Fruit fly (Drosophila melanogaster) whole organism, adult: Measurements from ENCODE around the gene Kaz-m1.

Experiments used
- CG11617 ChIP-seq: fragments of 200-800 bp; sonication (Bioruptor generic); optimal IDR thresholded peaks from 2 replicates; lab custom pipeline; 2017; ENCODE audit warnings: mild to moderate bottlenecking, missing biosample characterization, missing genetic modification reagents, missing genetic modification characterization
- CG12768 ChIP-seq: fragments of 200-800 bp; sonication (Bioruptor generic); optimal IDR thresholded peaks from 2 replicates; lab custom pipeline; 2017; ENCODE audit warnings: missing biosample characterization, missing genetic modification characterization, mild to moderate bottlenecking, moderate library complexity, missing genetic modification reagents
- CG14711 ChIP-seq: fragments of 200-800 bp; sonication (Bioruptor generic); optimal IDR thresholded peaks from 2 replicates; lab custom pipeline; 2018; ENCODE audit warnings: missing biosample characterization, mild to moderate bottlenecking, missing genetic modification characterization, moderate library complexity
- CG1620 ChIP-seq: fragments of 200-800 bp; sonication (Bioruptor generic); optimal IDR thresholded peaks from 2 replicates; lab custom pipeline; 2016; ENCODE audit warnings: missing biosample characterization, missing genetic modification characterization
- CG33017 ChIP-seq: fragments of 200-800 bp; sonication (Bioruptor generic); optimal IDR thresholded peaks from 2 replicates; lab custom pipeline; 2018; ENCODE audit warnings: missing biosample characterization, mild to moderate bottlenecking, missing genetic modification characterization, moderate library complexity
- CG5204 ChIP-seq: fragments of 200-800 bp; sonication (Bioruptor generic); optimal IDR thresholded peaks from 2 replicates; lab custom pipeline; 2016; ENCODE audit warnings: missing biosample characterization, missing genetic modification characterization
- CG7045 ChIP-seq: fragments of 200-800 bp; sonication (Bioruptor generic); optimal IDR thresholded peaks from 2 replicates; lab custom pipeline; 2017; ENCODE audit warnings: missing biosample characterization, mild to moderate bottlenecking, missing genetic modification characterization
- CG7101 ChIP-seq: fragments of 200-800 bp; sonication (Bioruptor generic); optimal IDR thresholded peaks from 2 replicates; lab custom pipeline; 2018; ENCODE audit warnings: missing biosample characterization, mild to moderate bottlenecking, missing genetic modification characterization, moderate library complexity
- Clk ChIP-seq: fragments of 200-800 bp; sonication (Bioruptor generic); optimal IDR thresholded peaks from 2 replicates; lab custom pipeline; 2017; ENCODE audit warnings: missing biosample characterization, missing genetic modification characterization
- Crg-1 ChIP-seq: fragments of 200-800 bp; sonication (Bioruptor generic); optimal IDR thresholded peaks from 2 replicates; lab custom pipeline; 2016; ENCODE audit warnings: missing biosample characterization, missing genetic modification characterization
- Hr96 ChIP-seq: fragments of 200-800 bp; sonication (Bioruptor generic); optimal IDR thresholded peaks from 2 replicates; lab custom pipeline; 2016; ENCODE audit warnings: missing biosample characterization, missing genetic modification characterization
- Mnt ChIP-seq: fragments of 200-800 bp; sonication (Bioruptor generic); optimal IDR thresholded peaks from 2 replicates; lab custom pipeline; 2016; ENCODE audit warnings: missing biosample characterization, mild to moderate bottlenecking, missing genetic modification characterization
- bab1 ChIP-seq: fragments of 200-800 bp; sonication (Bioruptor generic); optimal IDR thresholded peaks from 3 replicates; lab custom pipeline; 2019; ENCODE audit warnings: missing biosample characterization, mild to moderate bottlenecking, missing genetic modification characterization, moderate library complexity
- cic ChIP-seq: fragments of 200-800 bp; sonication (Bioruptor generic); optimal IDR thresholded peaks from 2 replicates; lab custom pipeline; 2017; ENCODE audit warnings: missing biosample characterization, mild to moderate bottlenecking, missing genetic modification characterization, moderate library complexity
- cnc ChIP-seq, 2 experiments: fragments of >200 bp; optimal IDR thresholded peaks; 2 replicates each; lab custom pipeline; 2017
- kay ChIP-seq: fragments of 200-800 bp; sonication (Bioruptor generic); peaks from one replicate; lab custom pipeline; 2016; ENCODE audit warnings: missing biosample characterization, missing genetic modification characterization, borderline replicate concordance
- ovo ChIP-seq: fragments of 200-800 bp; sonication (Bioruptor generic); optimal IDR thresholded peaks from 2 replicates; lab custom pipeline; 2016; ENCODE audit warnings: missing biosample characterization, missing genetic modification characterization
- pad ChIP-seq: fragments of 200-800 bp; sonication (Bioruptor generic); optimal IDR thresholded peaks from 3 replicates; lab custom pipeline; 2017; ENCODE audit warnings: missing biosample characterization, missing genetic modification characterization, mild to moderate bottlenecking, moderate library complexity, missing genetic modification reagents
- tj ChIP-seq: fragments of 200-800 bp; sonication (Bioruptor generic); optimal IDR thresholded peaks from 3 replicates; lab custom pipeline; 2017; ENCODE audit warnings: missing biosample characterization, mild to moderate bottlenecking, missing genetic modification characterization, moderate library complexity
- toe ChIP-seq: fragments of 200-800 bp; sonication (Bioruptor generic); optimal IDR thresholded peaks from 2 replicates; lab custom pipeline; 2016; ENCODE audit warnings: missing biosample characterization, missing genetic modification characterization

The Kaz-m1 gene

DNA sequence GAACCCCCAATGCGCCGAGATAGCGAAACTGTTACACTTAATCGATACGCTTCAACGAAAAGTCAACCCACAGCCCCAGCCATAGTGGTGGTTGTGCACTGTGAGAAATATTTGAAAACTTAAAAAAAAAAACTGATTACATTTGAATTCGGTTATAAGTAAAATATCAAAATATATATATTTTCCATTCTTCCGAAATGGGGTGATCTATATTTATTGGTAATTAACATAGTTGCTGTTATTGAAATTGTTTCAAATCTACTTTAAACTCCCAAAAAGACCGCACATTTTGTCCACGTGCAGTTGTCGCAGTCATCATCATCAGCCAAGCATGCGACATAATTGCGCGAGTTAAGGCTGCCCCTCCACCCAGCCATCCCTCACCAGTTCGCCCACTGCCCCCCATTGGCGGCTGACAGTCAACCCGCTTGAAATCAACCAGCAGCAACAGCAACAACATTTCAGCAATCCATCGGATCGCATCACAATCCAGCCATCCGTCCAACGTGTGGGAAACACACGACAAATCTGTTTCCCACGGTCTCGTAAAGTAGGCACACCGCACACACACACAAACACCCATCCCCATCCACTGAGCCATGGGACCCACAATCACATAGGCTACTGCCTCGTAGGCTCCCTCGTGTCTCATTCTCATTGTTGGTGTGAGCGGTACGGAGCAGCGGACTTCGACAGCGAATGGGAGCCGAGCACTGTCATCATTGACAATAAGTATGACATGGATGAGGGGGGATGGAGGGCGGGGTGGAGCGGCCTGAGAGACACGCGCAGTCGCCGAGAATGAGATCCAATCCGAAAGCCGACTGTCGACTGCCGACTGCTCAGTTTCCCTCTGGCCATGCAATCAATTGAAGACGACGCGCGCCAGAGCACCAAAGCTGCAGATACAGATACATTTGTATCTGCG lies 6.0 kb downstream of the Kaz-m1 start:
- no peak for TF ChIP-seq cnc (optimal IDR thresholded peaks at IDR 0.05; lab: Kevin White, UChicago)
- no peak for TF ChIP-seq Mnt (GFP tag; lab: Kevin White, UChicago)
- peak; percentile 87 for TF ChIP-seq kay (GFP tag; lab: Kevin White, UChicago)
- TF ChIP-seq CG7045 (GFP tag; lab: Kevin White, UChicago) = no peak
- TF ChIP-seq tj (GFP tag; lab: Kevin White, UChicago) = peak; percentile 69
- peak; percentile 27 for TF ChIP-seq CG7101 (tag; lab: Kevin White, UChicago)
- no peak for TF ChIP-seq cic (GFP tag; lab: Kevin White, UChicago)
- TF ChIP-seq pad (GFP tag; lab: Kevin White, UChicago) = no peak
- no peak for TF ChIP-seq CG14711 (tag; lab: Kevin White, UChicago)
- TF ChIP-seq CG1620 (GFP tag; lab: Kevin White, UChicago) = no peak
- no peak for TF ChIP-seq CG33017
- TF ChIP-seq bab1 (GFP tag; lab: Kevin White, UChicago) = no peak
- no peak for TF ChIP-seq toe (GFP tag; lab: Kevin White, UChicago)

DNA sequence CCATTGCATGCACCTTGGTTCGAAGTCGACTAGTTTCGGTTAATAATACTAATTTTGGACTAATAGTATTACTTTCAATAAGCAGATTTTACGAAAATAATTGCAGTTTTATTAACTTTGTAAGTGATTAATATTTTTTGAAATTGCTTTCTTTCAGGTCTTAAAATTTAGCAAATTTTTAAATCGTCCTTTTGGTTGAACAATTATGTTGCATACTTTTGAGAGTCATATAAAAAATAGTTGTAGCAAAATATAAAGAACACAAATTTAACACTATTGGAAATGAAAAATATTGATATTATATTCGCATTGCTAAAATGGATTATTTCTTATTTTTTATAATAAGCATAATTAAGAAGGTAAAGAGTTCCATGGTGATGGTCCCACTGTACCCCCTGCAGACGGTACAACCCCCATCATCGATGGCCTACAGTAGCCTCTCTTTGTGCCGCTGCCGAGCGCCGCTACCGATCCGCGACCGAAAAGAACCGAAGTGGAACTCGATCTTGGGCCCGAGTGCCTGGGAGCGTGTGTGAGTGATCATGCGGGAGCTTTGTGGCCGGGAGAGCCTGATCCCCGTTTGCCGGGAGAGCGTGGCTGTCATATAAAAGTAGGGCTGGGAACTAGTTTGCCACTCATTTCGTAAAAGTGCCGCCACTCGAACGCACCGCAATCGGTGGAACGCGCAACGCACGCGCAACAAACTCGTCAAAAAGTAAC lies 6.8 kb downstream of the Kaz-m1 start:
- TF ChIP-seq ovo (GFP tag; lab: Kevin White, UChicago) = no peak
- TF ChIP-seq CG1620 (GFP tag; lab: Kevin White, UChicago) = peak; percentile 12
- TF ChIP-seq CG33017 = peak; percentile 58
- TF ChIP-seq Clk (GFP tag; lab: Kevin White, UChicago) = no peak
- TF ChIP-seq CG5204 (GFP tag; lab: Kevin White, UChicago) = peak; percentile 79
- TF ChIP-seq bab1 (GFP tag; lab: Kevin White, UChicago) = peak; percentile 17
- TF ChIP-seq toe (GFP tag; lab: Kevin White, UChicago) = peak; percentile 43
- TF ChIP-seq CG12768 (GFP tag; lab: Kevin White, UChicago) = peak; percentile 53
- peak; percentile 9 for TF ChIP-seq tj (GFP tag; lab: Kevin White, UChicago)
- TF ChIP-seq Mnt (GFP tag; lab: Kevin White, UChicago) = no peak
- peak; percentile 40 for TF ChIP-seq Crg-1 (GFP tag; lab: Kevin White, UChicago)
- peak; percentile 81 for TF ChIP-seq CG11617 (GFP tag; lab: Kevin White, UChicago)
- TF ChIP-seq CG14711 (tag; lab: Kevin White, UChicago) = peak; percentile 44
- peak; percentile 64 for TF ChIP-seq CG7101 (tag; lab: Kevin White, UChicago)
- no peak for TF ChIP-seq kay (GFP tag; lab: Kevin White, UChicago)
- peak; percentile 60 for TF ChIP-seq pad (GFP tag; lab: Kevin White, UChicago)
- peak; percentile 42 for TF ChIP-seq Hr96
- peak; percentile 82 for TF ChIP-seq CG7045 (GFP tag; lab: Kevin White, UChicago)

DNA sequence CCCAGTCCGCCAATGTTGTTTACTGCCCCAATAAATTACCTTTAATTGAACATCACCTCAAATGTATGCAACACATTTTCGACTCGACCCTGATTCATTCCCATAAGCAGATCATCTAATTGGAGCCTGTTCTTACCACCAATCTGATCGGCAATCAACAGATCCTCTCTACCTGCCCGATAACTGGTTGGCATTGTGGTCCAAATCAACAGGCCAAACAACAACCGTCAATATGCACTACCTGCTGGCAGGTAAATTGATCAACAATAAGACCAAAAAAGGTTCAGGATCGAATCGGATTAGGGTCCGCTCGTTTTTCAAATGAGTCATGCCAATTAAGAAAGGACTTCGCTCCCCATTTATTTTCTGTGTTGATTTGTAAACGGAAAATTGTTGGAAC lies 8.7 kb downstream of the Kaz-m1 start:
- no peak for TF ChIP-seq CG7101 (tag; lab: Kevin White, UChicago)
- no peak for TF ChIP-seq cnc (optimal IDR thresholded peaks at IDR 0.05; lab: Kevin White, UChicago)
- TF ChIP-seq cic (GFP tag; lab: Kevin White, UChicago) = no peak
- no peak for TF ChIP-seq Mnt (GFP tag; lab: Kevin White, UChicago)
- TF ChIP-seq bab1 (GFP tag; lab: Kevin White, UChicago) = no peak
- no peak for TF ChIP-seq CG12768 (GFP tag; lab: Kevin White, UChicago)
- TF ChIP-seq CG1620 (GFP tag; lab: Kevin White, UChicago) = no peak
- TF ChIP-seq Clk (GFP tag; lab: Kevin White, UChicago) = no peak
- no peak for TF ChIP-seq CG7045 (GFP tag; lab: Kevin White, UChicago)
- TF ChIP-seq toe (GFP tag; lab: Kevin White, UChicago) = no peak
- TF ChIP-seq CG11617 (GFP tag; lab: Kevin White, UChicago) = no peak
- TF ChIP-seq CG33017 = no peak
- no peak for TF ChIP-seq ovo (GFP tag; lab: Kevin White, UChicago)
- TF ChIP-seq Hr96 = no peak
- no peak for TF ChIP-seq kay (GFP tag; lab: Kevin White, UChicago)
- TF ChIP-seq CG5204 (GFP tag; lab: Kevin White, UChicago) = no peak
- TF ChIP-seq tj (GFP tag; lab: Kevin White, UChicago) = no peak

DNA sequence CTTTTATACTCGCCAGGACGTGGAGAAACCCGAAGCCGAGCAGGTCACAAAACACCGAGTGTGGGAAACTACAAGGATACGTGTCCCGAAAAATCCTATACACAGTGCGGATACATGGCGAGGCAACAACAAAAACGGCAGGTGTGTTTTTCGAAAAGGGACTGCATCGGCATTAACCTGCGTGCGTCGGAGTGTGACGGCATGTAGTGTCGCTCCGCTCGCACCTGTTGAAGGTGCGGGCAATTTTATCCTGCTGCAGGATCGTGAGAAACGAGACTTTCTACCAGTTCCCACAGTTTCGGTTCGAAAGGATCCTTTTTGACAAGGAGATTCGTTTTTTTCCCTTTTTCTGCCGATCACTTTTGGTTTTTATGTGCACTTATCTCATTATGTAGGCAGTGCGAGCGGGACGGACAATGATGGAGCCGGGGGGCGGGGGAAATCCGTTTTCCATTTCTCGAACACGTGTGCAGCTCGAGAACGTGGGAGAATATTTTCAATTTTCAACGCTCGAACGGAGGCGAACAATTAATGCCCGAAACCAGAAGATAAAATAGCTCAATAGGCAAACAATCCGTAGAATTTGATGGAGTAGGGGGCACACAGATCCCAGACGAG lies 10.2 kb downstream of the Kaz-m1 start:
- no peak for TF ChIP-seq CG14711 (tag; lab: Kevin White, UChicago)
- TF ChIP-seq Mnt (GFP tag; lab: Kevin White, UChicago) = no peak
- TF ChIP-seq pad (GFP tag; lab: Kevin White, UChicago) = no peak
- TF ChIP-seq cic (GFP tag; lab: Kevin White, UChicago) = no peak
- TF ChIP-seq kay (GFP tag; lab: Kevin White, UChicago) = no peak
- TF ChIP-seq ovo (GFP tag; lab: Kevin White, UChicago) = no peak
- TF ChIP-seq Hr96 = no peak
- TF ChIP-seq CG7045 (GFP tag; lab: Kevin White, UChicago) = no peak
- no peak for TF ChIP-seq Crg-1 (GFP tag; lab: Kevin White, UChicago)
- no peak for TF ChIP-seq CG11617 (GFP tag; lab: Kevin White, UChicago)
- no peak for TF ChIP-seq CG5204 (GFP tag; lab: Kevin White, UChicago)
- TF ChIP-seq bab1 (GFP tag; lab: Kevin White, UChicago) = no peak
- TF ChIP-seq CG33017 = no peak
- TF ChIP-seq toe (GFP tag; lab: Kevin White, UChicago) = no peak
- TF ChIP-seq CG7101 (tag; lab: Kevin White, UChicago) = no peak
- no peak for TF ChIP-seq Clk (GFP tag; lab: Kevin White, UChicago)
- no peak for TF ChIP-seq cnc (optimal IDR thresholded peaks at IDR 0.05; lab: Kevin White, UChicago)
